Worm (Caenorhabditis elegans): ENCODE measurements around the gene M163.8.

The M163.8 gene

DNA sequence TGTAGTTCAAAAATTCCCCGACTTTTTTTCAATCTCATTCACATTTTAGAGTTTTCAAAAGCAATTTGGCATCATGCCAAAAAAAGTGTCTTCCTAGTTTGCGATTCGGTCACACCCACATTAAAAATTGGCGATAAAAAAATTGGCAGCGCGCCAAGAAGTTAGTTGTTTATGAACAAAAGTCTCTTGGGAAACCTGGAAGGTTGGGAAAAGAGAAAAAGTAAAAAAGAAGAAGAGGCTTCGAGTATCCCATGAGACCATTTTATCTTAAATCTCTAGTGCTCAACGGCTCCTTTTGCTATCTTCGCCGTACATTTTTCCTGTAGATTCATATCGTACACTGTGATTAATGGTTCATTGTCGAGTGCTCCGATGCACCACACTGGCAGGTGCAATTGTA is 2.9 kb downstream of the M163.8 start:
- TF ChIP-seq snpc-4 (tag; optimal IDR thresholded peaks at IDR 0.05) (no peak), nhr-77 (tag; optimal IDR thresholded peaks at IDR 0.05) (no peak), elt-3 (tag; optimal IDR thresholded peaks at IDR 0.05) (no peak), mab-5 (tag; optimal IDR thresholded peaks at IDR 0.05) (peak; percentile 35), nhr-21 (tag; optimal IDR thresholded peaks at IDR 0.05) (no peak), nhr-25 (tag; optimal IDR thresholded peaks at IDR 0.05) (no peak), ZK546.5 (tag; optimal IDR thresholded peaks at IDR 0.05) (no peak), skn-1 (tag; optimal IDR thresholded peaks at IDR 0.05) (no peak)

DNA sequence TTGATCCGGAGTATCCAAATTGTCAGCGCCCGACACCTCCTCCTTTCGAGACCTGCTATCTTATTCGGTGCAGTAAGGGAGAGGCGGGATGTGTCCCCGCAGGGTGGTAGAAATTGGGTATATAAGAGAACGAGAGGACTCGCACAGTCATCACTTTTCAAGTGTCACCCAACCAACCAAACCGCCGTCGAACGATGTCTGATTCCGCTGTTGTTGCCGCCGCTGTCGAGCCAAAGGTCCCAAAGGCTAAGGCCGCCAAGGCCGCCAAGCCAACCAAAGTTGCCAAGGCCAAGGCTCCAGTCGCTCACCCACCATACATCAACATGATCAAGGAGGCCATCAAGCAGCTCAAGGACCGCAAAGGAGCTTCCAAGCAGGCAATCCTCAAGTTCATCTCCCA is 5.0 kb downstream of the M163.8 start, which contains the start of gene his-24:
his-24 (plus strand) TSS at position 150 of the 400 bp plus-strand sequence.
- TF ChIP-seq Y55F3AM.14 (GFP tag; optimal IDR thresholded peaks at IDR 0.05) (no peak), nhr-21 (tag; optimal IDR thresholded peaks at IDR 0.05) (peak; percentile 53), sem-4 (tag; optimal IDR thresholded peaks at IDR 0.05) (peak; percentile 72), nhr-6 (tag; optimal IDR thresholded peaks at IDR 0.05) (peak; percentile 48), ama-1 (optimal IDR thresholded peaks at IDR 0.05) (peak; percentile 26), C34F6.9 (tag; optimal IDR thresholded peaks at IDR 0.05) (peak; percentile 63), alr-1 (tag; optimal IDR thresholded peaks at IDR 0.05) (no peak), mab-5 (tag; optimal IDR thresholded peaks at IDR 0.05) (peak; percentile 50), nhr-129 (tag; optimal IDR thresholded peaks at IDR 0.05) (peak; percentile 80), snpc-4 (tag; optimal IDR thresholded peaks at IDR 0.05) (peak; percentile 69), gmeb-1 (tag; optimal IDR thresholded peaks at IDR 0.05) (peak; percentile 55), dmd-4 (tag; optimal IDR thresholded peaks at IDR 0.05) (no peak), ztf-4 (tag; optimal IDR thresholded peaks at IDR 0.05) (peak; percentile 11), unc-55 (GFP tag; optimal IDR thresholded peaks at IDR 0.05) (peak; percentile 76), egl-27 (tag; optimal IDR thresholded peaks at IDR 0.05) (peak; percentile 28), nhr-10 (tag; optimal IDR thresholded peaks at IDR 0.05) (no peak), nhr-25 (tag; optimal IDR thresholded peaks at IDR 0.05) (peak; percentile 85), mdl-1 (tag; optimal IDR thresholded peaks at IDR 0.05) (peak in 1 of 2 experiments; percentile 32), ztf-11 (tag; optimal IDR thresholded peaks at IDR 0.05) (no peak), skn-1 (tag; optimal IDR thresholded peaks at IDR 0.05) (no peak), F13H6.1 (tag; optimal IDR thresholded peaks at IDR 0.05) (peak; percentile 58), lsy-2 (tag; optimal IDR thresholded peaks at IDR 0.05) (peak; percentile 20 to 73), fos-1 (tag; optimal IDR thresholded peaks at IDR 0.05) (peak; percentile 93), lin-13 (GFP tag; optimal IDR thresholded peaks at IDR 0.05) (peak; percentile 73), mbf-1 (tag; optimal IDR thresholded peaks at IDR 0.05) (no peak), R02D3.7 (tag; optimal IDR thresholded peaks at IDR 0.05) (no peak), sma-9 (GFP tag; optimal IDR thresholded peaks at IDR 0.05) (peak; percentile 87), sma-9 (tag; optimal IDR thresholded peaks at IDR 0.05) (no peak), zag-1 (tag; optimal IDR thresholded peaks at IDR 0.05) (peak; percentile 65), nhr-237 (tag; optimal IDR thresholded peaks at IDR 0.05) (no peak), sma-3 (GFP tag; optimal IDR thresholded peaks at IDR 0.05) (peak; percentile 60), ceh-16 (tag; optimal IDR thresholded peaks at IDR 0.05) (peak; percentile 63), crh-2 (tag; optimal IDR thresholded peaks at IDR 0.05) (peak; percentile 75), lin-11 (tag; optimal IDR thresholded peaks at IDR 0.05) (peak; percentile 53), unc-39 (tag; optimal IDR thresholded peaks at IDR 0.05) (no peak), nhr-11 (tag; optimal IDR thresholded peaks at IDR 0.05) (no peak)

DNA sequence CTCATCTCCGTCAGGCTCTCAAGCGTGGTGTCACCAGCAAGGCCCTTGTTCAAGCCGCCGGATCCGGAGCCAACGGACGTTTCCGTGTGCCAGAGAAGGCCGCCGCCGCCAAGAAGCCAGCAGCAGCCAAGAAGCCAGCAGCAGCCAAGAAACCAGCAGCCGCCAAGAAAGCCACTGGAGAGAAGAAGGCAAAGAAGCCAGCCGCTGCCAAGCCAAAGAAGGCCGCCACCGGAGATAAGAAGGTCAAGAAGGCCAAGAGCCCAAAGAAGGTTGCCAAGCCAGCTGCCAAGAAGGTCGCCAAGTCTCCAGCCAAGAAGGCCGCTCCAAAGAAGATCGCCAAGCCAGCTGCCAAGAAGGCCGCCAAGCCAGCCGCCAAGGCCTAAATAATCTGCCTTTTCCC is 5.6 kb downstream of the M163.8 start:
- TF ChIP-seq C34F6.9 (tag; optimal IDR thresholded peaks at IDR 0.05) (no peak), nhr-77 (tag; optimal IDR thresholded peaks at IDR 0.05) (no peak), ztf-11 (tag; optimal IDR thresholded peaks at IDR 0.05) (no peak), elt-1 (tag; optimal IDR thresholded peaks at IDR 0.05) (no peak), nhr-12 (tag; optimal IDR thresholded peaks at IDR 0.05) (no peak), elt-3 (tag; optimal IDR thresholded peaks at IDR 0.05) (no peak), gmeb-1 (tag; optimal IDR thresholded peaks at IDR 0.05) (no peak), fos-1 (tag; optimal IDR thresholded peaks at IDR 0.05) (no peak), skn-1 (tag; optimal IDR thresholded peaks at IDR 0.05) (no peak), ceh-16 (tag; optimal IDR thresholded peaks at IDR 0.05) (no peak), alr-1 (tag; optimal IDR thresholded peaks at IDR 0.05) (no peak), egl-27 (tag; optimal IDR thresholded peaks at IDR 0.05) (no peak), ztf-4 (tag; optimal IDR thresholded peaks at IDR 0.05) (no peak), nhr-10 (tag; optimal IDR thresholded peaks at IDR 0.05) (no peak), sma-3 (GFP tag; optimal IDR thresholded peaks at IDR 0.05) (no peak), aly-2 (tag; optimal IDR thresholded peaks at IDR 0.05) (no peak), snpc-4 (tag; optimal IDR thresholded peaks at IDR 0.05) (no peak), nhr-6 (tag; optimal IDR thresholded peaks at IDR 0.05) (no peak)
